Worm (Caenorhabditis elegans): ENCODE data around the gene nas-31.

Gene nas-31

ce11 chrV:10893510-10894128, 28.0 kb downstream of the nas-31 start, which contains the start of gene F32D8.4:
Gene F32D8.4 (minus strand): TSS chrV:10893560.
- TF ChIP-seq tra-4 (tag; optimal IDR thresholded peaks at IDR 0.05): no peak
- TF ChIP-seq ets-7 (tag; optimal IDR thresholded peaks at IDR 0.05): no peak
- TF ChIP-seq hnd-1 (tag; optimal IDR thresholded peaks at IDR 0.05): no peak
- TF ChIP-seq ceh-13 (GFP tag; optimal IDR thresholded peaks at IDR 0.05): no peak
- no peak for TF ChIP-seq F13C5.2 (tag; optimal IDR thresholded peaks at IDR 0.05)
- TF ChIP-seq flt-1 (GFP tag; IDR thresholded peaks at IDR 0.05): no peak
- no peak for TF ChIP-seq tbx-11 (GFP tag; IDR thresholded peaks at IDR 0.05)
- no peak for TF ChIP-seq hmg-4 (GFP tag; optimal IDR thresholded peaks at IDR 0.05)
- no peak for TF ChIP-seq scrt-1 (GFP tag; IDR thresholded peaks at IDR 0.05)
- no peak for TF ChIP-seq sea-1 (GFP tag; conservative IDR thresholded peaks at IDR 0.05)
- no peak for TF ChIP-seq pes-1 (GFP tag; IDR thresholded peaks at IDR 0.05)
- TF ChIP-seq B0310.2 (tag; optimal IDR thresholded peaks at IDR 0.05): no peak
- TF ChIP-seq ama-1 (optimal IDR thresholded peaks at IDR 0.05): no peak
- TF ChIP-seq ceh-36 (tag; optimal IDR thresholded peaks at IDR 0.05): no peak

ce11 chrV:10890980-10891379, 30.7 kb downstream of the nas-31 start, which contains the start of gene F32D8.12:
Gene F32D8.12 (minus strand): TSS chrV:10891027.
- TF ChIP-seq flt-1 (GFP tag; IDR thresholded peaks at IDR 0.05) (no peak), ets-7 (tag; optimal IDR thresholded peaks at IDR 0.05) (no peak), tbx-11 (GFP tag; IDR thresholded peaks at IDR 0.05) (no peak), ceh-36 (tag; optimal IDR thresholded peaks at IDR 0.05) (no peak), pes-1 (GFP tag; IDR thresholded peaks at IDR 0.05) (no peak), hmbx-1 (tag; optimal IDR thresholded peaks at IDR 0.05) (no peak), B0310.2 (tag; optimal IDR thresholded peaks at IDR 0.05) (no peak), scrt-1 (GFP tag; IDR thresholded peaks at IDR 0.05) (no peak), F13C5.2 (tag; optimal IDR thresholded peaks at IDR 0.05) (no peak), sea-1 (GFP tag; conservative IDR thresholded peaks at IDR 0.05) (no peak), ceh-13 (GFP tag; optimal IDR thresholded peaks at IDR 0.05) (no peak), ama-1 (optimal IDR thresholded peaks at IDR 0.05) (no peak), tra-4 (tag; optimal IDR thresholded peaks at IDR 0.05) (no peak), tbx-37 (GFP tag; conservative IDR thresholded peaks at IDR 0.05) (no peak), hnd-1 (tag; optimal IDR thresholded peaks at IDR 0.05) (no peak), hmg-4 (GFP tag; optimal IDR thresholded peaks at IDR 0.05) (no peak), aly-1 (tag; optimal IDR thresholded peaks at IDR 0.05) (no peak)

- no peak for TF ChIP-seq pes-1 (GFP tag; IDR thresholded peaks at IDR 0.05)
- no peak for TF ChIP-seq ama-1 (optimal IDR thresholded peaks at IDR 0.05)
- TF ChIP-seq ets-7 (tag; optimal IDR thresholded peaks at IDR 0.05): no peak
- no peak for TF ChIP-seq flt-1 (GFP tag; IDR thresholded peaks at IDR 0.05)
- no peak for TF ChIP-seq scrt-1 (GFP tag; IDR thresholded peaks at IDR 0.05)
- TF ChIP-seq ceh-13 (GFP tag; optimal IDR thresholded peaks at IDR 0.05): no peak
- TF ChIP-seq tbx-37 (GFP tag; conservative IDR thresholded peaks at IDR 0.05): no peak
- TF ChIP-seq hmbx-1 (tag; optimal IDR thresholded peaks at IDR 0.05): no peak
- TF ChIP-seq B0310.2 (tag; optimal IDR thresholded peaks at IDR 0.05): no peak
- TF ChIP-seq tra-4 (tag; optimal IDR thresholded peaks at IDR 0.05): no peak
- no peak for TF ChIP-seq hmg-4 (GFP tag; optimal IDR thresholded peaks at IDR 0.05)
Observed at ce11 chrV:10889774-10890173, 31.9 kb downstream of the nas-31 start.

ce11 chrV:10889036-10889435, 32.6 kb downstream of the nas-31 start, which contains the start of gene F32D8.11:
Gene F32D8.11 (minus strand): TSS chrV:10889136.
- TF ChIP-seq ama-1 (optimal IDR thresholded peaks at IDR 0.05): no peak
- no peak for TF ChIP-seq tbx-37 (GFP tag; conservative IDR thresholded peaks at IDR 0.05)
- TF ChIP-seq scrt-1 (GFP tag; IDR thresholded peaks at IDR 0.05): no peak
- no peak for TF ChIP-seq ets-7 (tag; optimal IDR thresholded peaks at IDR 0.05)
- TF ChIP-seq flt-1 (GFP tag; IDR thresholded peaks at IDR 0.05): no peak
- no peak for TF ChIP-seq pes-1 (GFP tag; IDR thresholded peaks at IDR 0.05)
- no peak for TF ChIP-seq hnd-1 (tag; optimal IDR thresholded peaks at IDR 0.05)
- no peak for TF ChIP-seq tra-4 (tag; optimal IDR thresholded peaks at IDR 0.05)
- no peak for TF ChIP-seq ceh-36 (tag; optimal IDR thresholded peaks at IDR 0.05)
- no peak for TF ChIP-seq ceh-13 (GFP tag; optimal IDR thresholded peaks at IDR 0.05)
- no peak for TF ChIP-seq aly-1 (tag; optimal IDR thresholded peaks at IDR 0.05)
- no peak for TF ChIP-seq hmg-4 (GFP tag; optimal IDR thresholded peaks at IDR 0.05)
- no peak for TF ChIP-seq F13C5.2 (tag; optimal IDR thresholded peaks at IDR 0.05)
- TF ChIP-seq B0310.2 (tag; optimal IDR thresholded peaks at IDR 0.05): no peak
- TF ChIP-seq sea-1 (GFP tag; conservative IDR thresholded peaks at IDR 0.05): no peak
- no peak for TF ChIP-seq hmbx-1 (tag; optimal IDR thresholded peaks at IDR 0.05)

ce11 chrV:10888153-10888552, 33.5 kb downstream of the nas-31 start:
- no peak for TF ChIP-seq hmbx-1 (tag; optimal IDR thresholded peaks at IDR 0.05)

ce11 chrV:10887564-10887963, 34.1 kb downstream of the nas-31 start:
- TF ChIP-seq ceh-36 (tag; optimal IDR thresholded peaks at IDR 0.05) (no peak), ets-7 (tag; optimal IDR thresholded peaks at IDR 0.05) (no peak), pes-1 (GFP tag; IDR thresholded peaks at IDR 0.05) (no peak), tbx-37 (GFP tag; conservative IDR thresholded peaks at IDR 0.05) (no peak), ama-1 (optimal IDR thresholded peaks at IDR 0.05) (no peak), aly-1 (tag; optimal IDR thresholded peaks at IDR 0.05) (no peak), tra-4 (tag; optimal IDR thresholded peaks at IDR 0.05) (no peak), F13C5.2 (tag; optimal IDR thresholded peaks at IDR 0.05) (no peak), sea-1 (GFP tag; conservative IDR thresholded peaks at IDR 0.05) (no peak), B0310.2 (tag; optimal IDR thresholded peaks at IDR 0.05) (no peak), hmg-4 (GFP tag; optimal IDR thresholded peaks at IDR 0.05) (no peak), ceh-13 (GFP tag; optimal IDR thresholded peaks at IDR 0.05) (no peak), hmbx-1 (tag; optimal IDR thresholded peaks at IDR 0.05) (no peak), tbx-11 (GFP tag; IDR thresholded peaks at IDR 0.05) (no peak), flt-1 (GFP tag; IDR thresholded peaks at IDR 0.05) (no peak)

- TF ChIP-seq ceh-36 (tag; optimal IDR thresholded peaks at IDR 0.05): no peak
- TF ChIP-seq tra-4 (tag; optimal IDR thresholded peaks at IDR 0.05): no peak
- TF ChIP-seq hmg-4 (GFP tag; optimal IDR thresholded peaks at IDR 0.05): no peak
- TF ChIP-seq ceh-13 (GFP tag; optimal IDR thresholded peaks at IDR 0.05): no peak
- no peak for TF ChIP-seq ama-1 (optimal IDR thresholded peaks at IDR 0.05)
- TF ChIP-seq F13C5.2 (tag; optimal IDR thresholded peaks at IDR 0.05): no peak
- TF ChIP-seq scrt-1 (GFP tag; IDR thresholded peaks at IDR 0.05): no peak
- TF ChIP-seq B0310.2 (tag; optimal IDR thresholded peaks at IDR 0.05): no peak
Observed at ce11 chrV:10886405-10886887, 35.2 kb downstream of the nas-31 start, which contains the start of gene F32D8.3. Gene F32D8.3 (plus strand): TSS chrV:10886837.
